Fruit fly (Drosophila melanogaster): Measurements from ENCODE around the gene rn.

- no peak for TF ChIP-seq usp (GFP tag; optimal IDR thresholded peaks at IDR 0.05)
- TF ChIP-seq pan (optimal IDR thresholded peaks at IDR 0.05): no peak
- TF ChIP-seq psq (optimal IDR thresholded peaks at IDR 0.05): no peak
Observed at dm6 chr3R:7330695-7331094, 21.3 kb upstream of the rn start.
